Worm (Caenorhabditis elegans) whole organism, early embryonic: ENCODE results near the gene T18D3.9.

Experiments used
- B0310.2 ChIP-seq: sonication (generic microtip); optimal IDR thresholded peaks from 2 replicates; lab custom pipeline; 2016; ENCODE audit warnings: mild to moderate bottlenecking, missing genetic modification characterization, missing compliant biosample characterization
- F13C5.2 ChIP-seq: sonication (generic microtip); optimal IDR thresholded peaks from 2 replicates; lab custom pipeline; 2017; ENCODE audit warnings: mild to moderate bottlenecking, missing genetic modification characterization, inconsistent platforms, missing compliant biosample characterization
- ama-1 ChIP-seq: fragments of 150-350 bp; optimal IDR thresholded peaks from 2 replicates; lab custom pipeline; 2014
- ceh-13 ChIP-seq: fragments of 200-800 bp; sonication (Bioruptor generic); optimal IDR thresholded peaks from 2 replicates; lab custom pipeline; 2018; ENCODE audit warnings: mild to moderate bottlenecking, missing genetic modification characterization, missing compliant biosample characterization
- ets-7 ChIP-seq: sonication (generic microtip); optimal IDR thresholded peaks from 2 replicates; lab custom pipeline; 2016; ENCODE audit warnings: missing genotype, missing genetic modification characterization, missing compliant biosample characterization
- hmbx-1 ChIP-seq: sonication (generic microtip); optimal IDR thresholded peaks from 2 replicates; lab custom pipeline; 2016; ENCODE audit warnings: mild to moderate bottlenecking, missing genetic modification characterization, missing compliant biosample characterization
- hmg-4 ChIP-seq: fragments of 200-800 bp; sonication (Bioruptor generic); optimal IDR thresholded peaks from 2 replicates; lab custom pipeline; 2018; ENCODE audit warnings: mild to moderate bottlenecking, missing genetic modification characterization, missing compliant biosample characterization
- hnd-1 ChIP-seq: sonication (generic microtip); optimal IDR thresholded peaks from 2 replicates; lab custom pipeline; 2016; ENCODE audit warnings: missing genetic modification characterization, missing compliant biosample characterization
- pes-1 ChIP-seq: fragments of 200-800 bp; sonication (Bioruptor generic); IDR thresholded peaks from 2 replicates; pipeline ENCODE4 v1.3.6; 2022; ENCODE audit warnings: missing genetic modification reagents, missing genetic modification characterization, missing compliant biosample characterization
- scrt-1 ChIP-seq: fragments of 200-800 bp; sonication (Bioruptor generic); IDR thresholded peaks from 2 replicates; pipeline ENCODE4 v1.3.6; 2022; ENCODE audit warnings: missing genetic modification characterization, missing compliant biosample characterization
- sea-1 ChIP-seq: fragments of 200-800 bp; sonication (Bioruptor generic); conservative IDR thresholded peaks from 2 replicates; pipeline ENCODE4 v1.3.6; 2022; ENCODE audit warnings: missing genetic modification characterization, missing compliant biosample characterization
- tbx-11 ChIP-seq: fragments of 200-800 bp; sonication (Bioruptor generic); IDR thresholded peaks from 2 replicates; pipeline ENCODE4 v1.3.6; 2022; ENCODE audit warnings: missing genetic modification characterization, missing compliant biosample characterization
- tbx-37 ChIP-seq: fragments of 200-800 bp; sonication (Bioruptor generic); conservative IDR thresholded peaks from 2 replicates; pipeline ENCODE4 v1.3.6; 2022; ENCODE audit warnings: missing genetic modification reagents, missing genetic modification characterization, missing compliant biosample characterization
- tra-4 ChIP-seq: sonication (generic microtip); optimal IDR thresholded peaks from 2 replicates; lab custom pipeline; 2017; ENCODE audit warnings: missing genetic modification characterization, missing compliant biosample characterization

- no peak for TF ChIP-seq hmbx-1 (tag; lab: Kevin White, UChicago)
- TF ChIP-seq tra-4 (tag; lab: Kevin White, UChicago), result no peak
- no peak for TF ChIP-seq ceh-13 (GFP tag; lab: Kevin White, UChicago)
- no peak for TF ChIP-seq pes-1 (GFP tag; lab: Robert Waterston, UW)
- no peak for TF ChIP-seq ets-7 (tag; lab: Kevin White, UChicago)
- TF ChIP-seq ama-1, result no peak
- no peak for TF ChIP-seq scrt-1 (GFP tag; lab: Robert Waterston, UW)
- no peak for TF ChIP-seq B0310.2 (tag; lab: Kevin White, UChicago)
- TF ChIP-seq tbx-11, result no peak
- TF ChIP-seq tbx-37 (GFP tag; lab: Robert Waterston, UW), result no peak
- TF ChIP-seq F13C5.2 (tag; lab: Kevin White, UChicago), result no peak
- TF ChIP-seq hnd-1, result no peak
- TF ChIP-seq sea-1 (GFP tag; lab: Robert Waterston, UW), result no peak
- TF ChIP-seq hmg-4 (GFP tag; lab: Kevin White, UChicago), result no peak
These were observed 12.5 kb upstream of the T18D3.9 start, which contains the start of gene cdf-2 for ce11 chrX:12466769-12467168.
